Worm (Caenorhabditis elegans): ENCODE data around the gene F44E7.4.
A peak's percentile ranks its signal among the peaks of the same experiment; 100 is the strongest.

The F44E7.4 gene

ce11 chrV:5739438-5739837 lies 37.3 kb downstream of the F44E7.4 start (continued):
- peak; percentile 34 for TF ChIP-seq nhr-71 (tag; optimal IDR thresholded peaks at IDR 0.05)
- TF ChIP-seq sox-4 (tag; optimal IDR thresholded peaks at IDR 0.05), result peak; percentile 35
- TF ChIP-seq mdl-1 (tag; optimal IDR thresholded peaks at IDR 0.05), result no peak
- TF ChIP-seq lsy-2 (tag; optimal IDR thresholded peaks at IDR 0.05), result no peak
- TF ChIP-seq alr-1 (tag; optimal IDR thresholded peaks at IDR 0.05; ENCODE audit: borderline replicate concordance), result no peak
- TF ChIP-seq ama-1 (optimal IDR thresholded peaks at IDR 0.05), result no peak
- peak; percentile 7 for TF ChIP-seq nhr-47 (tag; optimal IDR thresholded peaks at IDR 0.05)
- no peak for TF ChIP-seq efl-1 (optimal IDR thresholded peaks at IDR 0.05)
- TF ChIP-seq efl-1 (GFP tag; optimal IDR thresholded peaks at IDR 0.05 in 1 of 2), result peak in 1 of 2 experiments; percentile 87
- no peak for TF ChIP-seq hlh-17 (GFP tag; optimal IDR thresholded peaks at IDR 0.05; ENCODE audit: borderline replicate concordance)
- TF ChIP-seq ceh-90 (tag; optimal IDR thresholded peaks at IDR 0.05), result no peak
- TF ChIP-seq nhr-11 (tag; optimal IDR thresholded peaks at IDR 0.05), result no peak
- no peak for TF ChIP-seq C34B4.2 (tag; optimal IDR thresholded peaks at IDR 0.05)
- TF ChIP-seq pag-3 (tag; optimal IDR thresholded peaks at IDR 0.05; ENCODE audit: borderline replicate concordance, insufficient read depth), result no peak
- TF ChIP-seq fkh-10 (GFP tag; optimal IDR thresholded peaks at IDR 0.05), result no peak
- no peak for TF ChIP-seq xbp-1 (tag; optimal IDR thresholded peaks at IDR 0.05)

DNA sequence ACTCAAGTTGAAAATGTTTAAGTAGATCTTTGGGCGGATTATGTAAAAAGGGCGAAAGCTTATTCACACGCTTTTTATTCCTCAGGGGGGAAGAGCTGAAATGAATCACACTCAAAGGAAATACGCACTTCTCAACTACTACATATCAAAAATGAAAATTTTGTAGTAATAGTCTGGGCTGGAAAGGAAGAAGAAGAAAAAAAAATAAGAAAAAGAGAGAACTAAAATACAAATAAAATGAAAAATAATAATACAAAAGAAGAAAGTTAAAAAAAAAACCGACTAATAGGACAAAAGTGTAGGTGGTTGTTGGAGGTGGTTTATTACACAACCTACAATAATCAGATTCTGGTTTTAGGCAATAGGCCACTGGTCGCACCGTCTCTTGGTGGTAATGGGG lies 40.7 kb downstream of the F44E7.4 start, which contains the start of gene K09H11.6:
TSS of gene K09H11.6 (minus strand) at position 101 of the 400 bp plus-strand sequence.
- no peak for TF ChIP-seq ces-1 (GFP tag; optimal IDR thresholded peaks at IDR 0.05)
- no peak for TF ChIP-seq C16A3.4 (tag; optimal IDR thresholded peaks at IDR 0.05)

DNA sequence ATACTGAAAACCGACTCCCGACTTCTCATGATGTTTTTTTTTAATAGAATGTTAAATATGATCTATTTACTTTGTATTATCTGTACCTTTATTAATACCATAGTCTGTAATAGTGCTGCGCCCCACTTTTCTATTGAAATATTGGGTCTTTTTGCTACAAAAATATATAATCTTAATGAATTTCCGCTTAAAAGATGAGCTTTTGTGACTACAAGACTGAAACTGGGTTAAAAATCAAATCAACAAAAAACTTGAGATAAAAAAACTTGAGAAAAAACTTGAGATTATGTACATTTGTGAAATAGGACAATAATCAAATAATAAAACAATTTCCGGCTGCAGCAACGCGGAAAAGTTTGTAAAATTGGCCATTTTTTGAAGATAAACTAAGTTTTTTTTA lies 46.0 kb downstream of the F44E7.4 start, which contains the start of gene K09H11.15:
TSS of gene K09H11.15 (minus strand) at position 101 of the 400 bp plus-strand sequence.
- no peak for TF ChIP-seq fkh-8 (tag; optimal IDR thresholded peaks at IDR 0.05)

DNA sequence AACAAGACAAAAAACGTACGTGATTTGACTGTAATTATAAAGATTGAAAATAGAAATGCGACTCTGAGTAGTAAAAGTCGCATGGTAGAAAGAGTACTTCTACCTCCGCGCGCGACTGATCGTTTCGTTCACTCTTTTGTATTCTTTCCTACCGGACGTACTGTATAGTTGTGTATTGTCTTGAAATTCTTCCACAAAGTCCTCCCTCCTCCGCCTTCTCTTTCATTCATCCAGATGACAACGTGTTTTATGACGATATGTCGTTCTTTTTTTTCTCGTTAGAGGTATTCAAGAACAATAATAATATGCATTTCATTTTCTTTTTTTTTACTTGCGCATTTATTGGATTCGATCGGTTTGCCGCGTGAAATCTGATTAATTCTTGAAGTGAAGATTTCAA lies 50.3 kb downstream of the F44E7.4 start, which contains the start of gene K09H11.4:
TSS of gene K09H11.4 (minus strand) at position 101 of the 400 bp plus-strand sequence.
- TF ChIP-seq pax-3 (tag; optimal IDR thresholded peaks at IDR 0.05) (no peak), mep-1 (tag; optimal IDR thresholded peaks at IDR 0.05) (no peak), dsc-1 (tag; optimal IDR thresholded peaks at IDR 0.05) (no peak), lin-14 (GFP tag; optimal IDR thresholded peaks at IDR 0.05) (no peak), egl-13 (tag; optimal IDR thresholded peaks at IDR 0.05) (no peak), xbp-1 (tag; optimal IDR thresholded peaks at IDR 0.05) (no peak), snu-23 (GFP tag; optimal IDR thresholded peaks at IDR 0.05) (no peak), lin-13 (GFP tag; optimal IDR thresholded peaks at IDR 0.05) (no peak), pag-3 (tag; optimal IDR thresholded peaks at IDR 0.05; ENCODE audit: borderline replicate concordance, insufficient read depth) (no peak), dpl-1 (GFP tag; optimal IDR thresholded peaks at IDR 0.05) (no peak), aha-1 (tag; optimal IDR thresholded peaks at IDR 0.05) (no peak), aly-2 (tag; optimal IDR thresholded peaks at IDR 0.05) (no peak), unc-130 (tag; optimal IDR thresholded peaks at IDR 0.05) (no peak), ztf-4 (tag; optimal IDR thresholded peaks at IDR 0.05) (no peak), grh-1 (GFP tag; IDR thresholded peaks at IDR 0.05) (no peak)

ce11 chrV:5724395-5724794 lies 52.4 kb downstream of the F44E7.4 start:
- no peak for TF ChIP-seq lin-15B (tag; optimal IDR thresholded peaks at IDR 0.05)
- no peak for TF ChIP-seq hlh-4 (tag; optimal IDR thresholded peaks at IDR 0.05)
- no peak for TF ChIP-seq mep-1 (tag; optimal IDR thresholded peaks at IDR 0.05)
- TF ChIP-seq zip-4 (GFP tag; optimal IDR thresholded peaks at IDR 0.05), result no peak
- TF ChIP-seq sox-4 (tag; optimal IDR thresholded peaks at IDR 0.05), result no peak
- TF ChIP-seq efl-1 (optimal IDR thresholded peaks at IDR 0.05), result no peak
- no peak for TF ChIP-seq efl-1 (GFP tag; optimal IDR thresholded peaks at IDR 0.05 in 1 of 2)
- no peak for TF ChIP-seq pqm-1 (tag; optimal IDR thresholded peaks at IDR 0.05)
- TF ChIP-seq nhr-12 (tag; optimal IDR thresholded peaks at IDR 0.05), result no peak
- no peak for TF ChIP-seq fos-1 (tag; optimal IDR thresholded peaks at IDR 0.05)
- TF ChIP-seq dsc-1 (tag; optimal IDR thresholded peaks at IDR 0.05), result no peak
- TF ChIP-seq fkh-10 (GFP tag; optimal IDR thresholded peaks at IDR 0.05), result no peak
- TF ChIP-seq C04F5.9 (tag; optimal IDR thresholded peaks at IDR 0.05), result no peak

Measured in whole organism, L1 larva.